Fruit fly (Drosophila melanogaster) whole organism, embryonic: ENCODE data around the gene Ugt301D1.

ENCODE experiments used
- Abd-B ChIP-seq: fragments of 200-800 bp; sonication (Bioruptor generic); optimal IDR thresholded peaks from 2 replicates; lab custom pipeline; 2018; ENCODE audit warnings: missing biosample characterization, mild to moderate bottlenecking, missing genetic modification characterization, moderate library complexity
- Asciz ChIP-seq: fragments of 200-800 bp; sonication (Bioruptor generic); optimal IDR thresholded peaks from 2 replicates; lab custom pipeline; 2017; ENCODE audit warnings: missing biosample characterization, mild to moderate bottlenecking, missing genetic modification characterization, missing genetic modification reagents
- Bdp1 ChIP-seq: fragments of 200-800 bp; sonication (Bioruptor generic); optimal IDR thresholded peaks from 3 replicates; lab custom pipeline; 2016; ENCODE audit warnings: missing biosample characterization, missing genetic modification characterization
- Bteb2 ChIP-seq: fragments of 200-800 bp; sonication (Bioruptor generic); optimal IDR thresholded peaks from 2 replicates; lab custom pipeline; 2016; ENCODE audit warnings: missing biosample characterization, missing genetic modification characterization
- CG10462 ChIP-seq: fragments of 200-800 bp; sonication (Bioruptor generic); optimal IDR thresholded peaks from 2 replicates; lab custom pipeline; 2016; ENCODE audit warnings: missing biosample characterization, missing genetic modification characterization
- CG11085 ChIP-seq: fragments of 200-800 bp; sonication (Bioruptor generic); IDR thresholded peaks from 2 replicates; pipeline ENCODE4 v1.3.6; 2022; ENCODE audit warnings: missing biosample characterization, missing genetic modification characterization
- CG11247 ChIP-seq: fragments of 200-800 bp; sonication (Bioruptor generic); IDR thresholded peaks from 2 replicates; pipeline ENCODE4 v1.3.6; 2022; ENCODE audit warnings: missing biosample characterization, missing genetic modification characterization
- CG12391 ChIP-seq: fragments of 200-800 bp; sonication (Bioruptor generic); optimal IDR thresholded peaks from 3 replicates; lab custom pipeline; 2018; ENCODE audit warnings: missing biosample characterization, mild to moderate bottlenecking, missing genetic modification characterization, moderate library complexity
- CG15011 ChIP-seq: fragments of 200-800 bp; sonication (Bioruptor generic); optimal IDR thresholded peaks from 3 replicates; lab custom pipeline; 2018; ENCODE audit warnings: missing biosample characterization, mild to moderate bottlenecking, missing genetic modification characterization
- CG15601 ChIP-seq: fragments of 200-800 bp; sonication (Bioruptor generic); optimal IDR thresholded peaks from 3 replicates; lab custom pipeline; 2019; ENCODE audit warnings: missing biosample characterization, mild to moderate bottlenecking, missing genetic modification characterization, moderate library complexity
- CG16779 ChIP-seq: fragments of 200-800 bp; sonication (Bioruptor generic); IDR thresholded peaks from 2 replicates; pipeline ENCODE4 v1.3.6; 2022; ENCODE audit warnings: missing biosample characterization, missing genetic modification characterization
- CG17361 ChIP-seq: fragments of 200-800 bp; sonication (Bioruptor generic); IDR thresholded peaks from 3 replicates; pipeline ENCODE4 v1.3.6; 2022; ENCODE audit warnings: missing biosample characterization, missing genetic modification characterization
- CG18262 ChIP-seq: fragments of 200-800 bp; optimal IDR thresholded peaks from 3 replicates; lab custom pipeline; 2019; ENCODE audit warnings: missing biosample characterization, mild to moderate bottlenecking, missing genetic modification characterization, moderate library complexity
- CG2875 ChIP-seq: fragments of 200-800 bp; sonication (Bioruptor generic); optimal IDR thresholded peaks from 2 replicates; lab custom pipeline; 2017; ENCODE audit warnings: missing biosample characterization, mild to moderate bottlenecking, missing genetic modification characterization, missing genetic modification reagents
- CG31365 ChIP-seq: fragments of 200-800 bp; sonication (Bioruptor generic); optimal IDR thresholded peaks from 2 replicates; lab custom pipeline; 2018; ENCODE audit warnings: missing biosample characterization, mild to moderate bottlenecking, missing genetic modification characterization
- CG32767 ChIP-seq: fragments of 200-800 bp; sonication (Bioruptor generic); IDR thresholded peaks from 2 replicates; pipeline ENCODE4 v1.3.6; 2022; ENCODE audit warnings: missing biosample characterization, missing genetic modification characterization
- CG42726 ChIP-seq: fragments of 200-800 bp; sonication (Bioruptor generic); IDR thresholded peaks from 2 replicates; pipeline ENCODE4 v1.3.6; 2022; ENCODE audit warnings: missing biosample characterization, missing genetic modification characterization; ENCODE audit not compliant: partially characterized antibody
- CG4707 ChIP-seq: fragments of 200-800 bp; sonication (Bioruptor generic); optimal IDR thresholded peaks from 2 replicates; lab custom pipeline; 2018; ENCODE audit warnings: missing biosample characterization, mild to moderate bottlenecking, missing genetic modification characterization, moderate library complexity
- CG4820 ChIP-seq: fragments of 200-800 bp; sonication (Bioruptor generic); optimal IDR thresholded peaks from 3 replicates; lab custom pipeline; 2016; ENCODE audit warnings: missing biosample characterization, missing genetic modification characterization
- CG6175 ChIP-seq: fragments of 200-800 bp; sonication (Bioruptor generic); IDR thresholded peaks from 3 replicates; pipeline ENCODE4 v1.3.6; 2022; ENCODE audit warnings: missing biosample characterization, missing genetic modification characterization
- CG6654 ChIP-seq: fragments of 200-800 bp; sonication (Bioruptor generic); optimal IDR thresholded peaks from 2 replicates; lab custom pipeline; 2017; ENCODE audit warnings: missing biosample characterization, mild to moderate bottlenecking, missing genetic modification characterization
- CG8281 ChIP-seq: fragments of 200-800 bp; sonication (Bioruptor generic); optimal IDR thresholded peaks from 2 replicates; lab custom pipeline; 2018; ENCODE audit warnings: missing biosample characterization, mild to moderate bottlenecking, missing genetic modification characterization, moderate library complexity
- CG8290 ChIP-seq, 3 experiments: fragments of 200-800 bp; sonication (Bioruptor generic); optimal IDR thresholded peaks; 2 replicates each; lab custom pipeline; 2016 to 2019; ENCODE audit warnings: missing biosample characterization in 3 of 3, missing genetic modification characterization in 3 of 3, mild to moderate bottlenecking in 2 of 3, moderate library complexity in 1 of 3
- CG9817 ChIP-seq: fragments of 200-800 bp; sonication (Bioruptor generic); optimal IDR thresholded peaks from 2 replicates; lab custom pipeline; 2018; ENCODE audit warnings: missing biosample characterization, mild to moderate bottlenecking, missing genetic modification characterization, moderate library complexity
- Camta ChIP-seq: fragments of 200-800 bp; sonication (Bioruptor generic); optimal IDR thresholded peaks from 2 replicates; lab custom pipeline; 2016; ENCODE audit warnings: missing biosample characterization, missing genetic modification characterization
- Deaf1 ChIP-seq: fragments of 200-800 bp; optimal IDR thresholded peaks from 3 replicates; lab custom pipeline; 2019; ENCODE audit warnings: missing biosample characterization, mild to moderate bottlenecking, missing genetic modification characterization, moderate library complexity
- E2f2 ChIP-seq: fragments of 200-800 bp; sonication (Bioruptor generic); IDR thresholded peaks from 2 replicates; pipeline ENCODE4 v1.3.6; 2022; ENCODE audit warnings: missing biosample characterization, missing genetic modification characterization
- Eip74EF ChIP-seq, 2 experiments: fragments of 200-800 bp in 1 of 2; fragments of >200 bp in 1 of 2; sonication (Bioruptor generic) in 1 of 2; optimal IDR thresholded peaks; 2 replicates each; lab custom pipeline; 2017 to 2019; ENCODE audit warnings: missing biosample characterization in 2 of 2, missing genetic modification characterization in 2 of 2, mild to moderate bottlenecking in 1 of 2, moderate library complexity in 1 of 2
- GATAe ChIP-seq: fragments of 200-800 bp; sonication (Bioruptor generic); conservative IDR thresholded peaks from 2 replicates; pipeline ENCODE4 v1.3.6; 2022; ENCODE audit warnings: missing biosample characterization, missing genetic modification characterization
- HLH4C ChIP-seq: fragments of 200-800 bp; sonication (Bioruptor generic); IDR thresholded peaks from 3 replicates; pipeline ENCODE4 v1.3.6; 2022; ENCODE audit warnings: missing biosample characterization, missing genetic modification characterization; ENCODE audit not compliant: partially characterized antibody
- Kr ChIP-seq: fragments of 200-800 bp; sonication (Bioruptor generic); optimal IDR thresholded peaks from 2 replicates; lab custom pipeline; 2017; ENCODE audit warnings: missing biosample characterization, mild to moderate bottlenecking, missing genetic modification characterization
- Lim3 ChIP-seq: fragments of 200-800 bp; sonication (Bioruptor generic); IDR thresholded peaks from 2 replicates; pipeline ENCODE4 v1.3.6; 2022; ENCODE audit warnings: missing biosample characterization, missing genetic modification characterization
- Rfx ChIP-seq: fragments of 200-800 bp; sonication (Bioruptor generic); IDR thresholded peaks from 2 replicates; pipeline ENCODE4 v1.3.6; 2022; ENCODE audit warnings: missing biosample characterization, missing genetic modification characterization
- Tbp ChIP-seq: fragments of >200 bp; optimal IDR thresholded peaks from 2 replicates; lab custom pipeline; 2018; ENCODE audit warnings: missing biosample characterization, missing genetic modification characterization
- Xrp1 ChIP-seq: fragments of 200-800 bp; sonication (Bioruptor generic); IDR thresholded peaks from 2 replicates; pipeline ENCODE4 v1.3.6; 2022; ENCODE audit warnings: missing biosample characterization, missing genetic modification characterization
- crol ChIP-seq: fragments of 200-800 bp; sonication (Bioruptor generic); IDR thresholded peaks from 2 replicates; pipeline ENCODE4 v1.3.6; 2022; ENCODE audit warnings: missing biosample characterization, missing genetic modification characterization
- cwo ChIP-seq: fragments of 200-800 bp; sonication (Bioruptor generic); optimal IDR thresholded peaks from 3 replicates; lab custom pipeline; 2017; ENCODE audit warnings: missing biosample characterization, missing genetic modification characterization, mild to moderate bottlenecking, moderate library complexity, missing genetic modification reagents
- da ChIP-seq: fragments of 200-800 bp; sonication (Bioruptor generic); optimal IDR thresholded peaks from 2 replicates; lab custom pipeline; 2016; ENCODE audit warnings: missing biosample characterization, missing genetic modification characterization
- dan ChIP-seq: fragments of 200-800 bp; sonication (Bioruptor generic); IDR thresholded peaks from 2 replicates; pipeline ENCODE4 v1.3.6; 2022; ENCODE audit warnings: missing biosample characterization, missing genetic modification characterization
- kay ChIP-seq: fragments of 200-800 bp; sonication (Bioruptor generic); optimal IDR thresholded peaks from 2 replicates; lab custom pipeline; 2016; ENCODE audit warnings: missing biosample characterization, missing genetic modification characterization
- lov ChIP-seq, 2 experiments: fragments of 200-800 bp in 1 of 2; fragments of >200 bp in 1 of 2; sonication (Bioruptor generic) in 1 of 2; IDR thresholded peaks in 1 of 2; optimal IDR thresholded peaks in 1 of 2; 2 replicates in 1 of 2; 3 replicates in 1 of 2; pipeline versions ENCODE4 v1.3.6 to Lab custom; 2017 to 2022; ENCODE audit warnings: missing biosample characterization in 1 of 2, missing genetic modification characterization in 1 of 2
- mld ChIP-seq: fragments of 200-800 bp; sonication (Bioruptor generic); IDR thresholded peaks from 3 replicates; pipeline ENCODE4 v1.3.6; 2022; ENCODE audit warnings: missing biosample characterization, missing genetic modification characterization; ENCODE audit not compliant: partially characterized antibody
- p53 ChIP-seq: fragments of 200-800 bp; sonication (Bioruptor generic); optimal IDR thresholded peaks from 2 replicates; lab custom pipeline; 2016; ENCODE audit warnings: missing biosample characterization, missing genetic modification characterization
- psq ChIP-seq: fragments of 200-800 bp; sonication (Bioruptor generic); optimal IDR thresholded peaks from 2 replicates; lab custom pipeline; 2017; ENCODE audit warnings: missing biosample characterization, missing genetic modification characterization
- sim ChIP-seq: fragments of 200-800 bp; sonication (Bioruptor generic); IDR thresholded peaks from 2 replicates; pipeline ENCODE4 v1.3.6; 2022; ENCODE audit warnings: missing biosample characterization, missing genetic modification characterization
- trh ChIP-seq: fragments of 200-800 bp; sonication (Bioruptor generic); optimal IDR thresholded peaks from 2 replicates; lab custom pipeline; 2016; ENCODE audit warnings: missing biosample characterization, missing genetic modification characterization
- unc-4 ChIP-seq: fragments of 200-800 bp; sonication (Bioruptor generic); IDR thresholded peaks from 2 replicates; pipeline ENCODE4 v1.3.6; 2022; ENCODE audit warnings: missing biosample characterization, missing genetic modification characterization; ENCODE audit not compliant: partially characterized antibody
- yki ChIP-seq: fragments of >200 bp; optimal IDR thresholded peaks from 3 replicates; lab custom pipeline; 2018
- zf30C ChIP-seq: fragments of 200-800 bp; sonication (Bioruptor generic); optimal IDR thresholded peaks from 3 replicates; lab custom pipeline; 2018; ENCODE audit warnings: missing biosample characterization, mild to moderate bottlenecking, missing genetic modification characterization

The Ugt301D1 gene

DNA sequence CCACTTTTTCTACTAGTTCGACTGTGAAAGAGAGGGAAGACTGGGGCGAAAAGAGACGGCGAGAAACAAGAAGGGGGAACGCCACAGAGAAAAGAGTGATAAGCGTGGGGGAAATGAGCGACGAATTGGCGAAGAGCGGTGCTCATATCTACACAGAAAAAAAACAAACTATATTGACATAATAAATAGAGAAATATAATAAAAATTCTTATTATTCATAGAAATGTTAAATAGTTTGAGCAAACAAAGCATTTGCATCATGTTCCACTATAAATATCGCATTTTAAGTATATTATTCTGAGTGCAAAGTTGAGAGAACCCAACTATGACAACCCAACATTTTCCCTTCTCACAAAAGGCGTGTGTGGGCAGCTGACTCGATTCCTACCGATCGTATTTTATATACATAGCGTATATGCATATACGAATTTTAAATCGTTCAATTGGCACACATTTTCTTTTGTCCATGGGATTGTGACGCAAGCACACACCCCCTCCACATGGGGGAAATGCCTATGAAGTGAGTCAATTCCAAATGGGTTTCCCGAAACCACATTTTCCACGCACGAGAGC, 48.7 kb downstream of the Ugt301D1 start (continued):
- TF ChIP-seq da (GFP tag; lab: Kevin White, UChicago): no peak
- peak; percentile 34 for TF ChIP-seq CG6654
- 0 out of 2 replicates have a peak, but pooled peaks have one; percentile 35 for TF ChIP-seq CG11085 (GFP tag; lab: Robert Waterston, UW)
- TF ChIP-seq Bdp1 (GFP tag; lab: Kevin White, UChicago): no peak
- peak; percentile 86 for TF ChIP-seq Rfx (GFP tag; lab: Robert Waterston, UW)
- TF ChIP-seq CG31365: no peak
- TF ChIP-seq mld (GFP tag; lab: Robert Waterston, UW): no peak
- TF ChIP-seq CG8290 (GFP tag; optimal IDR thresholded peaks at IDR 0.05; lab: Kevin White, UChicago): peak; percentile 6
- TF ChIP-seq CG8290 (tag; optimal IDR thresholded peaks at IDR 0.05; lab: Kevin White, UChicago): peak in 1 of 2 experiments; percentile 8
- peak; percentile 18 for TF ChIP-seq Camta (GFP tag; lab: Kevin White, UChicago)
- peak; percentile 28 for TF ChIP-seq CG15601 (tag; lab: Kevin White, UChicago)
- TF ChIP-seq Tbp (GFP tag; lab: Kevin White, UChicago): no peak
- peak; percentile 39 for TF ChIP-seq CG15011
- no peak for TF ChIP-seq p53 (GFP tag; lab: Kevin White, UChicago)
- TF ChIP-seq lov (optimal IDR thresholded peaks at IDR 0.05; lab: Kevin White, UChicago): no peak
- no peak for TF ChIP-seq lov (GFP tag; IDR thresholded peaks at IDR 0.05; lab: Robert Waterston, UW)
- TF ChIP-seq crol (GFP tag; lab: Robert Waterston, UW): peak; percentile 71
- TF ChIP-seq E2f2 (GFP tag; lab: Robert Waterston, UW): peak; percentile 69
- no peak for TF ChIP-seq zf30C (GFP tag; lab: Kevin White, UChicago)
- peak; percentile 79 for TF ChIP-seq Xrp1
- TF ChIP-seq CG9817 (tag; lab: Kevin White, UChicago): peak; percentile 61
- TF ChIP-seq GATAe (GFP tag; lab: Robert Waterston, UW): peak; percentile 69
- no peak for TF ChIP-seq dan (GFP tag; lab: Robert Waterston, UW)
- TF ChIP-seq CG4707 (GFP tag; lab: Kevin White, UChicago): no peak
- TF ChIP-seq CG18262: peak; percentile 76
- TF ChIP-seq Bteb2 (GFP tag; lab: Kevin White, UChicago): peak; percentile 19
- TF ChIP-seq CG11247 (GFP tag; lab: Robert Waterston, UW): peak; percentile 48; the same call in 1 of the 2 replicates
- peak; percentile 82 for TF ChIP-seq cwo (GFP tag; lab: Kevin White, UChicago)
- TF ChIP-seq Abd-B (GFP tag; lab: Kevin White, UChicago): peak; percentile 38
- no peak for TF ChIP-seq psq
- TF ChIP-seq CG12391 (tag; lab: Kevin White, UChicago): peak; percentile 81
- no peak for TF ChIP-seq CG10462
- TF ChIP-seq CG2875 (GFP tag; lab: Kevin White, UChicago): peak; percentile 28
- TF ChIP-seq CG8281 (tag; lab: Kevin White, UChicago): peak; percentile 45
- no peak for TF ChIP-seq unc-4 (GFP tag; lab: Robert Waterston, UW)
- TF ChIP-seq trh (GFP tag; lab: Kevin White, UChicago): no peak
- no peak for TF ChIP-seq CG6175 (GFP tag; lab: Robert Waterston, UW)
- TF ChIP-seq CG17361 (GFP tag; lab: Robert Waterston, UW): peak; percentile 78
- TF ChIP-seq sim (GFP tag; lab: Robert Waterston, UW): no peak
- TF ChIP-seq Lim3 (GFP tag; lab: Robert Waterston, UW): peak; percentile 81
- TF ChIP-seq Eip74EF (GFP tag; optimal IDR thresholded peaks at IDR 0.05; lab: Kevin White, UChicago): peak in 1 of 2 experiments; percentile 53
- peak; percentile 58 for TF ChIP-seq kay (GFP tag; lab: Kevin White, UChicago)
- peak; percentile 55 for TF ChIP-seq CG4820 (GFP tag; lab: Kevin White, UChicago)
- TF ChIP-seq CG16779 (GFP tag; lab: Robert Waterston, UW): no peak
- no peak for TF ChIP-seq Kr (GFP tag; lab: Kevin White, UChicago)
- TF ChIP-seq Deaf1 (tag; lab: Kevin White, UChicago): peak; percentile 29
- TF ChIP-seq CG42726 (GFP tag; lab: Robert Waterston, UW): no peak
- TF ChIP-seq yki (lab: Kevin White, UChicago): no peak
- peak; percentile 66 for TF ChIP-seq CG32767 (GFP tag; lab: Robert Waterston, UW)
- TF ChIP-seq HLH4C (GFP tag; lab: Robert Waterston, UW): no peak
- peak; percentile 74 for TF ChIP-seq Asciz (GFP tag; lab: Kevin White, UChicago)
